Worm (Caenorhabditis elegans) whole organism, L3 larva: Measurements from ENCODE around the gene C14A11.2.
A peak's percentile ranks its signal among the peaks of the same experiment; 100 is the strongest.

Experiments used
- ZK546.5 ChIP-seq: sonication (generic microtip); optimal IDR thresholded peaks from 2 replicates; lab custom pipeline; 2017; ENCODE audit warnings: missing biosample characterization, missing genetic modification characterization
- ama-1 ChIP-seq: fragments of 150-350 bp; optimal IDR thresholded peaks from 2 replicates; lab custom pipeline; 2018
- ceh-82 ChIP-seq: fragments of 150-350 bp; optimal IDR thresholded peaks from 2 replicates; lab custom pipeline; 2014; ENCODE audit warnings: missing biosample characterization, missing genetic modification characterization
- egl-27 ChIP-seq: sonication (generic microtip); optimal IDR thresholded peaks from 4 replicates; lab custom pipeline; 2017; ENCODE audit warnings: missing biosample characterization, missing genetic modification reagents, missing genetic modification characterization
- elt-2 ChIP-seq: sonication (generic microtip); optimal IDR thresholded peaks from 2 replicates; lab custom pipeline; 2016; ENCODE audit warnings: missing genetic modification reagents, mild to moderate bottlenecking, missing genetic modification characterization, missing compliant biosample characterization
- elt-3 ChIP-seq, 3 experiments: fragments of 150-350 bp in 1 of 3; sonication (generic microtip) in 2 of 3; optimal IDR thresholded peaks; 2 replicates in 2 of 3; 4 replicates in 1 of 3; lab custom pipeline; 2014 to 2017; ENCODE audit warnings: missing biosample characterization in 3 of 3, missing genetic modification characterization in 3 of 3
- eor-1 ChIP-seq, 2 experiments: fragments of 150-350 bp; optimal IDR thresholded peaks; 2 replicates each; lab custom pipeline; 2014 to 2018; ENCODE audit warnings: missing biosample characterization in 2 of 2, missing genetic modification characterization in 2 of 2
- fkh-10 ChIP-seq: sonication (generic microtip); optimal IDR thresholded peaks from 2 replicates; lab custom pipeline; 2017; ENCODE audit warnings: missing biosample characterization, missing genetic modification reagents, missing genetic modification characterization
- fkh-2 ChIP-seq: fragments of 150-350 bp; optimal IDR thresholded peaks from 2 replicates; lab custom pipeline; 2014; ENCODE audit warnings: missing biosample characterization, missing genetic modification reagents, missing genetic modification characterization
- fos-1 ChIP-seq: fragments of 150-350 bp; optimal IDR thresholded peaks from 2 replicates; lab custom pipeline; 2014; ENCODE audit warnings: missing biosample characterization, missing genetic modification characterization
- hmg-11 ChIP-seq: sonication (generic microtip); optimal IDR thresholded peaks from 2 replicates; lab custom pipeline; 2016; ENCODE audit warnings: missing genetic modification characterization, missing compliant biosample characterization
- jun-1 ChIP-seq: fragments of 150-350 bp; optimal IDR thresholded peaks from 2 replicates; lab custom pipeline; 2014; ENCODE audit warnings: missing biosample characterization, missing genetic modification reagents, missing genetic modification characterization
- lin-15B ChIP-seq: fragments of 150-350 bp; optimal IDR thresholded peaks from 2 replicates; lab custom pipeline; 2014; ENCODE audit warnings: missing biosample characterization, missing genetic modification characterization
- lin-39 ChIP-seq: fragments of 150-350 bp; optimal IDR thresholded peaks from 2 replicates; lab custom pipeline; 2018; ENCODE audit warnings: missing biosample characterization, missing genetic modification reagents, missing genetic modification characterization
- lsy-12 ChIP-seq: sonication (generic microtip); optimal IDR thresholded peaks from 2 replicates; lab custom pipeline; 2016; ENCODE audit warnings: mild to moderate bottlenecking, missing genetic modification characterization, missing compliant biosample characterization
- mdl-1 ChIP-seq: fragments of 150-350 bp; optimal IDR thresholded peaks from 2 replicates; lab custom pipeline; 2014; ENCODE audit warnings: missing biosample characterization, missing genetic modification characterization
- mml-1 ChIP-seq: fragments of 150-350 bp; sonication (generic microtip); optimal IDR thresholded peaks from 3 replicates; lab custom pipeline; 2014; ENCODE audit warnings: missing biosample characterization, missing genetic modification characterization
- nhr-11 ChIP-seq: fragments of 150-350 bp; optimal IDR thresholded peaks from 2 replicates; lab custom pipeline; 2014; ENCODE audit warnings: missing biosample characterization, missing genetic modification characterization
- nhr-12 ChIP-seq: fragments of 150-350 bp; optimal IDR thresholded peaks from 2 replicates; lab custom pipeline; 2014; ENCODE audit warnings: missing biosample characterization, missing genetic modification characterization
- nhr-237 ChIP-seq: fragments of 150-350 bp; optimal IDR thresholded peaks from 2 replicates; lab custom pipeline; 2014; ENCODE audit warnings: missing biosample characterization, missing genetic modification characterization
- nhr-25 ChIP-seq: sonication (generic microtip); optimal IDR thresholded peaks from 2 replicates; lab custom pipeline; 2017; ENCODE audit warnings: missing biosample characterization, missing genetic modification characterization
- nhr-28 ChIP-seq: fragments of 150-350 bp; optimal IDR thresholded peaks from 2 replicates; lab custom pipeline; 2014; ENCODE audit warnings: missing biosample characterization, missing genetic modification characterization
- nhr-43 ChIP-seq: sonication (generic microtip); optimal IDR thresholded peaks from 2 replicates; lab custom pipeline; 2016; ENCODE audit warnings: mild to moderate bottlenecking, missing genetic modification characterization, missing compliant biosample characterization; ENCODE audit not compliant: poor library complexity, severe bottlenecking
- nhr-77 ChIP-seq: fragments of 150-350 bp; optimal IDR thresholded peaks from 2 replicates; lab custom pipeline; 2014; ENCODE audit warnings: missing biosample characterization, missing genetic modification characterization
- pha-4 ChIP-seq: fragments of 150-350 bp; optimal IDR thresholded peaks from 2 replicates; lab custom pipeline; 2014; ENCODE audit warnings: missing biosample characterization, missing genetic modification reagents, missing genetic modification characterization
- pqm-1 ChIP-seq: fragments of 150-350 bp; optimal IDR thresholded peaks from 2 replicates; lab custom pipeline; 2017; ENCODE audit warnings: missing biosample characterization, missing genetic modification characterization, inconsistent platforms
- skn-1 ChIP-seq: fragments of 150-350 bp; optimal IDR thresholded peaks from 2 replicates; lab custom pipeline; 2014; ENCODE audit warnings: missing biosample characterization, missing genetic modification characterization
- snpc-4 ChIP-seq: fragments of 150-350 bp; optimal IDR thresholded peaks from 2 replicates; lab custom pipeline; 2014; ENCODE audit warnings: missing biosample characterization, missing genetic modification characterization
- tbx-2 ChIP-seq: sonication (generic microtip); optimal IDR thresholded peaks from 2 replicates; lab custom pipeline; 2016; ENCODE audit warnings: mild to moderate bottlenecking, missing genetic modification characterization, missing compliant biosample characterization
- unc-62 ChIP-seq: fragments of 150-350 bp; sonication (generic microtip); optimal IDR thresholded peaks from 4 replicates; lab custom pipeline; 2014; ENCODE audit warnings: missing biosample characterization, missing genetic modification reagents, missing genetic modification characterization
- zag-1 ChIP-seq: fragments of 150-350 bp; optimal IDR thresholded peaks from 2 replicates; lab custom pipeline; 2014; ENCODE audit warnings: missing biosample characterization, missing genetic modification characterization
- ztf-11 ChIP-seq: fragments of 150-350 bp; optimal IDR thresholded peaks from 2 replicates; lab custom pipeline; 2014; ENCODE audit warnings: missing biosample characterization, missing genetic modification characterization

The C14A11.2 gene

ce11 chrX:2827702-2828182 is 24.8 kb downstream of the C14A11.2 start, which contains the start of gene ssr-2:
Gene ssr-2 (minus strand): TSS chrX:2827752.
- TF ChIP-seq skn-1 (tag; lab: Kevin White, UChicago) (no peak), fkh-10 (no peak), mml-1 (tag; lab: Kevin White, UChicago) (no peak), fkh-2 (tag; lab: Kevin White, UChicago) (no peak), lin-15B (tag; lab: Kevin White, UChicago) (no peak), mdl-1 (tag; lab: Kevin White, UChicago) (no peak), nhr-237 (tag; lab: Kevin White, UChicago) (no peak), hmg-11 (tag; lab: Kevin White, UChicago) (no peak), nhr-11 (tag; lab: Kevin White, UChicago) (no peak), nhr-77 (no peak), ama-1 (lab: Kevin White, UChicago) (no peak), unc-62 (GFP tag; lab: Kevin White, UChicago) (no peak), eor-1 (tag; optimal IDR thresholded peaks at IDR 0.05; lab: Kevin White, UChicago) (no peak), elt-3 (tag; optimal IDR thresholded peaks at IDR 0.05; lab: Kevin White, UChicago) (no peak), elt-2 (tag; lab: Kevin White, UChicago) (no peak), ztf-11 (no peak)
- TF ChIP-seq, all 47 proteins: peak for 0

- TF ChIP-seq ceh-82 (no peak), fos-1 (tag; lab: Kevin White, UChicago) (no peak), jun-1 (tag; lab: Kevin White, UChicago) (no peak), elt-2 (tag; lab: Kevin White, UChicago) (peak; percentile 85), tbx-2 (tag; lab: Kevin White, UChicago) (no peak), pqm-1 (tag; lab: Kevin White, UChicago) (peak; percentile 71), eor-1 (tag; optimal IDR thresholded peaks at IDR 0.05; lab: Kevin White, UChicago) (no peak)
These were observed 33.9 kb downstream of the C14A11.2 start for ce11 chrX:2836770-2837169.

DNA sequence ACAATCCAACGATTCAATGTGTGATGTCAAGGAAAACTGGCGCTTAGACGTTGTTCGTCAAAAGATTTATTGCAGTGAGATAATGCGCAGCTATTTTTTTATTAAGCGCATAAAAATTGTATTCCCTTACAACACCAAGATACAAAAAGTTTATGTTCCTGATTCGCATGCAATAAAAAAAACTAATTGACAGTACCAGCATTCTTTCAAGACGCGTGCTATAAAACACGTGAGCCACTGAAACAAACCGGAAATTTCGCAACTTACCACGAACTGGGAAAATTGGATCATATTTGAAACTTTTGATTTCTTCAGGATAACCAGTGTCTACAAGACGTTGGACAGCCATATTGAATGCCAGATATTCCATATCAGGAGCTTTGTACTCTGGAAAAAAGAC is 34.6 kb downstream of the C14A11.2 start:
- no peak for TF ChIP-seq zag-1
- TF ChIP-seq nhr-25 (tag; lab: Kevin White, UChicago), result peak; percentile 7

ce11 chrX:2838619-2839018 is 35.7 kb downstream of the C14A11.2 start:
- no peak for TF ChIP-seq lin-39 (tag; lab: Kevin White, UChicago)
- no peak for TF ChIP-seq nhr-43 (tag; lab: Kevin White, UChicago)
- no peak for TF ChIP-seq fkh-2 (tag; lab: Kevin White, UChicago)
- no peak for TF ChIP-seq nhr-12
- no peak for TF ChIP-seq snpc-4 (tag; lab: Kevin White, UChicago)
- TF ChIP-seq lsy-12 (tag; lab: Kevin White, UChicago), result no peak
- TF ChIP-seq tbx-2 (tag; lab: Kevin White, UChicago), result no peak
- peak; percentile 89 for TF ChIP-seq elt-2 (tag; lab: Kevin White, UChicago)
- no peak for TF ChIP-seq zag-1
- TF ChIP-seq pqm-1 (tag; lab: Kevin White, UChicago), result peak; percentile 54

ce11 chrX:2840287-2840686 is 37.4 kb downstream of the C14A11.2 start, which contains the start of gene Y71H10B.1:
Gene Y71H10B.1 (minus strand): TSS chrX:2840292.
- no peak for TF ChIP-seq elt-2 (tag; lab: Kevin White, UChicago)

DNA sequence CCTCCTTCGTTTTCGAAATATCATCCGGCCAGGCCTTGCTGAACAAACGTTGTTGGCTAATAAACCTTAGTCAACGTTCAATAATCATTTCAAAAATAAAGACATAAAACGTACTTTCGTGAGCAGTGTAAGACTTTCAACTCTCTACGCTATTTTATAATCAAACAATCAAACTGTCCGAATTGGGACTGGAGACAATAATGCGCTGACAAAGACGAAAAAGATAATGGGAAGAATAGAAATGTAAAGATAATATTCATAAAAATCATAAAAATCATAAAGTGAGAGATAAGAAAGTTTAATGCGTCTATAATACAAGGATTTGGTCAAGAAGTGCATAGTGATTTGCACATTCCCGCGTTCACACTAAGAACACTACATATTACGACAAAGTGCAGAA is 38.8 kb downstream of the C14A11.2 start:
- TF ChIP-seq egl-27 (tag; lab: Kevin White, UChicago) (no peak), ZK546.5 (tag; lab: Kevin White, UChicago) (no peak), hmg-11 (tag; lab: Kevin White, UChicago) (peak; percentile 3), jun-1 (tag; lab: Kevin White, UChicago) (peak; percentile 48), pha-4 (tag; lab: Kevin White, UChicago) (peak; percentile 50), nhr-28 (tag; lab: Kevin White, UChicago) (no peak), pqm-1 (tag; lab: Kevin White, UChicago) (peak; percentile 77), elt-2 (tag; lab: Kevin White, UChicago) (peak; percentile 94)
- TF ChIP-seq, all 47 proteins: peak for 5
